Worm (Caenorhabditis elegans): ENCODE results near the gene C33B4.2.

- no peak for TF ChIP-seq dao-5 (tag; optimal IDR thresholded peaks at IDR 0.05)
- TF ChIP-seq W03F9.2 (tag; optimal IDR thresholded peaks at IDR 0.05): no peak
Observed at ce11 chrII:11392390-11392789, 20.4 kb upstream of the C33B4.2 start.

All from whole organism, L4/young adult.